Worm (Caenorhabditis elegans): ENCODE data around the gene xpo-1.

DNA sequence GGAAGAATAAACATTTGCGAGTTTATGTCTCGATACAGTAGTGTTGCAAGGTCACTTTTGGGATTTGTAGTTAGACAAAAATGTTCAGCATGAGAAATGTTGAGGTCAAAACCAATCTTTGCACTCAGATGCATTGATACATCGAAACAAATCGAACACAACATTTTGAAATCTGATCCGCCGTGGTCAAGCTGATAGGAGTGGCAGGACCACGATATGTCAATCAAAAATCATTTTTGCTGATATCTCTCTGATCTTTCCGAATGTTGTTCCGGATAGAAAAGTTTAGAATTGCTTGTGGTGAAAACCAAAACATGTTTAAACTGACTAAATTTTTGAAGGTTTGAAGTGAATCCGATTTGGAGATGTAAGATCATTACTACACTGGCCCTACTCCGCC is 21.0 kb downstream of the xpo-1 start:
- TF ChIP-seq ceh-100 (GFP tag; IDR thresholded peaks at IDR 0.05), result no peak
- no peak for TF ChIP-seq atf-7 (tag; optimal IDR thresholded peaks at IDR 0.05)
- no peak for TF ChIP-seq cebp-1 (GFP tag; IDR thresholded peaks at IDR 0.05)
- TF ChIP-seq cebp-1 (tag; optimal IDR thresholded peaks at IDR 0.05), result no peak
- no peak for TF ChIP-seq him-1 (tag; optimal IDR thresholded peaks at IDR 0.05)
- no peak for TF ChIP-seq lsy-27 (tag; optimal IDR thresholded peaks at IDR 0.05; ENCODE audit: borderline replicate concordance, insufficient read depth)
- no peak for TF ChIP-seq xnd-1 (tag; optimal IDR thresholded peaks at IDR 0.05)
- TF ChIP-seq Y56A3A.18 (GFP tag; IDR thresholded peaks at IDR 0.05), result no peak
- no peak for TF ChIP-seq tbp1 (GFP tag; optimal IDR thresholded peaks at IDR 0.05)
